Worm (Caenorhabditis elegans) whole organism, L1 larva: ENCODE results near the gene abu-5.

Experiments used
- C04F5.9 ChIP-seq: sonication (generic microtip); optimal IDR thresholded peaks from 2 replicates; lab custom pipeline; 2016; ENCODE audit warnings: missing genetic modification characterization, missing compliant biosample characterization
- aha-1 ChIP-seq: fragments of 150-350 bp; optimal IDR thresholded peaks from 2 replicates; lab custom pipeline; 2014; ENCODE audit warnings: missing biosample characterization, missing genetic modification characterization
- aly-2 ChIP-seq: fragments of 150-350 bp; optimal IDR thresholded peaks from 2 replicates; lab custom pipeline; 2014; ENCODE audit warnings: missing biosample characterization, missing genetic modification characterization
- ama-1 ChIP-seq: fragments of 150-350 bp; optimal IDR thresholded peaks from 2 replicates; lab custom pipeline; 2014
- blmp-1 ChIP-seq: fragments of 150-350 bp; optimal IDR thresholded peaks from 2 replicates; lab custom pipeline; 2014; ENCODE audit warnings: missing biosample characterization, missing genetic modification characterization
- ceh-63 ChIP-seq: fragments of 200-800 bp; sonication (Bioruptor generic); optimal IDR thresholded peaks from 2 replicates; lab custom pipeline; 2018; ENCODE audit warnings: mild to moderate bottlenecking, missing genetic modification characterization, missing compliant biosample characterization
- ceh-8 ChIP-seq: fragments of 200-800 bp; sonication (Bioruptor generic); optimal IDR thresholded peaks from 2 replicates; lab custom pipeline; 2018; ENCODE audit warnings: mild to moderate bottlenecking, missing genetic modification characterization, moderate library complexity, missing compliant biosample characterization
- ces-1 ChIP-seq: fragments of 150-350 bp; optimal IDR thresholded peaks from 2 replicates; lab custom pipeline; 2014; ENCODE audit warnings: missing biosample characterization, missing genetic modification reagents, missing genetic modification characterization
- dsc-1 ChIP-seq: sonication (generic microtip); optimal IDR thresholded peaks from 2 replicates; lab custom pipeline; 2016; ENCODE audit warnings: mild to moderate bottlenecking, missing genetic modification characterization, missing compliant biosample characterization
- efl-1 ChIP-seq, 4 experiments: fragments of 150-350 bp; optimal IDR thresholded peaks in 3 of 4; peaks in 1 of 4; 1 replicate in 1 of 4; 2 replicates in 3 of 4; lab custom pipeline; 2014; ENCODE audit warnings: missing biosample characterization in 2 of 4, missing genetic modification characterization in 2 of 4, missing genetic modification reagents in 2 of 4
- egl-13 ChIP-seq: sonication (generic microtip); optimal IDR thresholded peaks from 2 replicates; lab custom pipeline; 2016; ENCODE audit warnings: missing genotype, missing genetic modification reagents, missing genetic modification characterization, missing compliant biosample characterization
- egl-27 ChIP-seq, 2 experiments: fragments of 150-350 bp in 1 of 2; sonication (generic microtip); optimal IDR thresholded peaks; 3 replicates each; lab custom pipeline; 2017 to 2018; ENCODE audit warnings: missing biosample characterization in 2 of 2, missing genetic modification characterization in 2 of 2, missing genetic modification reagents in 2 of 2
- fkh-4 ChIP-seq: sonication (generic microtip); optimal IDR thresholded peaks from 2 replicates; lab custom pipeline; 2016; ENCODE audit warnings: missing compliant biosample characterization, missing genetic modification characterization, borderline replicate concordance
- fkh-8 ChIP-seq: sonication (generic microtip); optimal IDR thresholded peaks from 2 replicates; lab custom pipeline; 2016; ENCODE audit warnings: mild to moderate bottlenecking, missing genetic modification characterization, missing compliant biosample characterization
- irx-1 ChIP-seq: sonication (generic microtip); optimal IDR thresholded peaks from 2 replicates; lab custom pipeline; 2016; ENCODE audit warnings: missing genetic modification characterization, missing compliant biosample characterization
- isw-1 ChIP-seq: fragments of 200-800 bp; sonication (Bioruptor generic); IDR thresholded peaks from 2 replicates; pipeline ENCODE4 v1.3.6; 2022; ENCODE audit warnings: missing genetic modification characterization, missing compliant biosample characterization
- jun-1 ChIP-seq: fragments of 150-350 bp; optimal IDR thresholded peaks from 2 replicates; lab custom pipeline; 2014; ENCODE audit warnings: missing biosample characterization, missing genetic modification reagents, missing genetic modification characterization
- lsy-2 ChIP-seq, 2 experiments: fragments of 150-350 bp; optimal IDR thresholded peaks; 2 replicates each; lab custom pipeline; 2014; ENCODE audit warnings: missing biosample characterization in 2 of 2, missing genetic modification characterization in 2 of 2
- mab-9 ChIP-seq: fragments of 200-800 bp; sonication (Bioruptor generic); IDR thresholded peaks from 2 replicates; pipeline ENCODE4 v1.3.6; 2022; ENCODE audit warnings: missing genetic modification reagents, missing genetic modification characterization, missing compliant biosample characterization
- mef-2 ChIP-seq: fragments of 150-350 bp; optimal IDR thresholded peaks from 2 replicates; lab custom pipeline; 2014; ENCODE audit warnings: missing biosample characterization, missing genetic modification characterization
- mep-1 ChIP-seq: fragments of 150-350 bp; optimal IDR thresholded peaks from 2 replicates; lab custom pipeline; 2014; ENCODE audit warnings: missing biosample characterization, missing genetic modification characterization
- nhr-12 ChIP-seq: sonication (generic microtip); optimal IDR thresholded peaks from 2 replicates; lab custom pipeline; 2017; ENCODE audit warnings: missing biosample characterization, missing genetic modification characterization
- nhr-20 ChIP-seq: sonication (generic microtip); optimal IDR thresholded peaks from 2 replicates; lab custom pipeline; 2016; ENCODE audit warnings: mild to moderate bottlenecking, missing genetic modification characterization, missing compliant biosample characterization
- nhr-237 ChIP-seq: fragments of 150-350 bp; optimal IDR thresholded peaks from 2 replicates; lab custom pipeline; 2014; ENCODE audit warnings: missing biosample characterization, missing genetic modification characterization
- nhr-47 ChIP-seq: sonication (generic microtip); optimal IDR thresholded peaks from 2 replicates; lab custom pipeline; 2016; ENCODE audit warnings: mild to moderate bottlenecking, missing genetic modification characterization, moderate library complexity, missing compliant biosample characterization
- nhr-77 ChIP-seq: fragments of 150-350 bp; optimal IDR thresholded peaks from 2 replicates; lab custom pipeline; 2014; ENCODE audit warnings: missing biosample characterization, missing genetic modification characterization
- nhr-85 ChIP-seq: sonication (generic microtip); peaks from one replicate; lab custom pipeline; 2016; ENCODE audit warnings: missing genetic modification characterization, inconsistent platforms, missing compliant biosample characterization
- nhr-90 ChIP-seq: sonication (generic microtip); optimal IDR thresholded peaks from 2 replicates; lab custom pipeline; 2016; ENCODE audit warnings: mild to moderate bottlenecking, missing genetic modification characterization, missing compliant biosample characterization; ENCODE audit not compliant: poor library complexity
- pag-3 ChIP-seq: sonication (generic microtip); optimal IDR thresholded peaks from 2 replicates; lab custom pipeline; 2017; ENCODE audit warnings: missing genetic modification characterization, mild to moderate bottlenecking, missing compliant biosample characterization, antibody characterized with exemption, borderline replicate concordance; ENCODE audit not compliant: insufficient read depth
- pqm-1 ChIP-seq: sonication (generic microtip); optimal IDR thresholded peaks from 3 replicates; lab custom pipeline; 2017; ENCODE audit warnings: missing biosample characterization, missing genetic modification characterization
- skn-1 ChIP-seq: fragments of 150-350 bp; optimal IDR thresholded peaks from 2 replicates; lab custom pipeline; 2014; ENCODE audit warnings: missing biosample characterization, missing genetic modification characterization
- sptf-1 ChIP-seq: fragments of 150-350 bp; optimal IDR thresholded peaks from 2 replicates; lab custom pipeline; 2014; ENCODE audit warnings: missing biosample characterization, missing genetic modification characterization
- tbx-2 ChIP-seq: sonication (generic microtip); optimal IDR thresholded peaks from 2 replicates; lab custom pipeline; 2016; ENCODE audit warnings: missing genetic modification characterization, missing compliant biosample characterization
- tlp-1 ChIP-seq: fragments of 150-350 bp; optimal IDR thresholded peaks from 2 replicates; lab custom pipeline; 2014; ENCODE audit warnings: missing biosample characterization, missing genetic modification characterization
- unc-130 ChIP-seq: fragments of 150-350 bp; optimal IDR thresholded peaks from 2 replicates; lab custom pipeline; 2017; ENCODE audit warnings: missing biosample characterization, missing genetic modification characterization, inconsistent platforms
- unc-30 ChIP-seq: sonication (generic microtip); optimal IDR thresholded peaks from 2 replicates; lab custom pipeline; 2017; ENCODE audit warnings: missing biosample characterization, missing genetic modification characterization
- unc-98 ChIP-seq: fragments of 200-800 bp; sonication (Bioruptor generic); IDR thresholded peaks from 2 replicates; pipeline ENCODE4 v1.3.6; 2022; ENCODE audit warnings: missing genetic modification characterization, missing compliant biosample characterization
- zag-1 ChIP-seq: fragments of 150-350 bp; optimal IDR thresholded peaks from 2 replicates; lab custom pipeline; 2014; ENCODE audit warnings: missing biosample characterization, missing genetic modification characterization
- zip-4 ChIP-seq: fragments of 200-800 bp; sonication (Bioruptor generic); optimal IDR thresholded peaks from 2 replicates; lab custom pipeline; 2018; ENCODE audit warnings: mild to moderate bottlenecking, missing genetic modification characterization, moderate library complexity, missing compliant biosample characterization
- ztf-4 ChIP-seq: fragments of 150-350 bp; optimal IDR thresholded peaks from 2 replicates; lab custom pipeline; 2014; ENCODE audit warnings: missing biosample characterization, missing genetic modification characterization

Gene abu-5

ce11 chrIV:15570770-15571169, 19.7 kb upstream of the abu-5 start (continued):
- TF ChIP-seq pag-3 (tag; lab: Kevin White, UChicago) (no peak), aly-2 (tag; lab: Kevin White, UChicago) (peak; percentile 94), C04F5.9 (tag; lab: Kevin White, UChicago) (peak; percentile 78), dsc-1 (peak; percentile 98), ces-1 (GFP tag; lab: Kevin White, UChicago) (no peak), irx-1 (peak; percentile 97), pqm-1 (tag; lab: Kevin White, UChicago) (no peak), nhr-237 (tag; lab: Kevin White, UChicago) (peak; percentile 18), fkh-4 (tag; lab: Kevin White, UChicago) (peak; percentile 54), nhr-47 (tag; lab: Kevin White, UChicago) (peak; percentile 99), zip-4 (GFP tag; lab: Kevin White, UChicago) (peak; percentile 90), ceh-8 (GFP tag; lab: Kevin White, UChicago) (no peak)

- TF ChIP-seq pag-3 (tag; lab: Kevin White, UChicago), result no peak
- TF ChIP-seq aly-2 (tag; lab: Kevin White, UChicago), result no peak
- TF ChIP-seq nhr-20 (tag; lab: Kevin White, UChicago), result no peak
- no peak for TF ChIP-seq efl-1 (optimal IDR thresholded peaks at IDR 0.05; lab: Kevin White, UChicago)
- peak in 1 of 2 experiments; percentile 86 for TF ChIP-seq efl-1 (GFP tag; optimal IDR thresholded peaks at IDR 0.05 in 1 of 2; lab: Kevin White, UChicago)
- no peak for TF ChIP-seq skn-1
- no peak for TF ChIP-seq tbx-2
These were observed 18.8 kb upstream of the abu-5 start for ce11 chrIV:15571652-15572051.

ce11 chrIV:15572106-15572505, 18.4 kb upstream of the abu-5 start:
- no peak for TF ChIP-seq pag-3 (tag; lab: Kevin White, UChicago)
- TF ChIP-seq unc-98 (GFP tag; lab: Robert Waterston, UW), result no peak
- no peak for TF ChIP-seq zag-1 (tag; lab: Kevin White, UChicago)
- TF ChIP-seq nhr-12 (tag; lab: Kevin White, UChicago), result no peak
- TF ChIP-seq ceh-63 (GFP tag; lab: Kevin White, UChicago), result no peak
- TF ChIP-seq skn-1, result no peak

- peak; percentile 34 to 44 for TF ChIP-seq lsy-2 (tag; optimal IDR thresholded peaks at IDR 0.05; lab: Kevin White, UChicago)
- peak; percentile 17 for TF ChIP-seq nhr-20 (tag; lab: Kevin White, UChicago)
- no peak for TF ChIP-seq egl-27 (tag; optimal IDR thresholded peaks at IDR 0.05; lab: Kevin White, UChicago)
- no peak for TF ChIP-seq mef-2 (tag; lab: Kevin White, UChicago)
- no peak for TF ChIP-seq sptf-1 (tag; lab: Kevin White, UChicago)
- no peak for TF ChIP-seq tlp-1 (tag; lab: Kevin White, UChicago)
- no peak for TF ChIP-seq ama-1 (lab: Kevin White, UChicago)
- TF ChIP-seq blmp-1 (tag; lab: Kevin White, UChicago), result peak; percentile 24
- TF ChIP-seq unc-30 (tag; lab: Kevin White, UChicago), result no peak
- no peak for TF ChIP-seq fkh-8
- TF ChIP-seq dsc-1, result no peak
- no peak for TF ChIP-seq ztf-4
- TF ChIP-seq mep-1 (tag; lab: Kevin White, UChicago), result peak; percentile 9
- TF ChIP-seq unc-130 (tag; lab: Kevin White, UChicago), result no peak
- TF ChIP-seq nhr-90 (tag; lab: Kevin White, UChicago), result peak; percentile 1
- TF ChIP-seq mab-9, result no peak
- TF ChIP-seq nhr-85 (tag; lab: Kevin White, UChicago), result peak; percentile 64
- TF ChIP-seq egl-13, result no peak
- no peak for TF ChIP-seq jun-1
- TF ChIP-seq fkh-4 (tag; lab: Kevin White, UChicago), result no peak
- no peak for TF ChIP-seq nhr-77 (tag; lab: Kevin White, UChicago)
- TF ChIP-seq isw-1 (GFP tag; lab: Robert Waterston, UW), result no peak
- no peak for TF ChIP-seq aha-1
These were observed 16.6 kb upstream of the abu-5 start for ce11 chrIV:15573863-15574262.
